Fruit fly (Drosophila melanogaster): ENCODE measurements around the gene CG4793.

CG4793 gene

DNA sequence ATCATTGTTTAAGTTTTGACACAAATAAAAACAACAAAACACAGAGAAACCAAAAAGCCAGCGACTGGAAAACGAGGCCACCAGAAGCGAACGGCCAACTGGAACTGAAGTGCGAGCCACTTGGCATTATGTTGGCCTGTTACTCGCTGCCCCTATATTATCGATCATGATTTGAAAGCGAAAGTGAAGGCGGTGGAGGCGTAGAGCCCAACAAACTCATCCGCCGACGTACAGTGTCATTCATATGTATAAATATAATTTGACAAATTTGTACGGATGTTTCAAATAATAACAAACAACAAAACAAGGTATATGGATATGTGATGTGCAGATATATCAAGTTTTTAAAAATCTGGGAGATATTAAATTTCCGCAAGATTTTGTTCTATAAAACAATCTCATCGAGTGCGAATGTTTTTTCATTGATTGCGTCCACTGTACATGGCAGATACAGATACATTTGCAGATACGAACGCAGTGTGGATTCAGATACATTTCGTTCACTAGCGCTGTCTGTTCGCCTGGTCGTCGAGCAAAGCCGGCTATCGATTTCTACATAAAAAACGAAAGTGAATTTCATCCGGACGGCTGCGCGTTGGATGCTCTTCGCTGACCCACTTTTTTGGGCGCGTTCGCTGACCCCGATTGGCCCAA is 12.1 kb upstream of the CG4793 start:
- TF ChIP-seq Hand (GFP tag; optimal IDR thresholded peaks at IDR 0.05) = peak; percentile 77
- TF ChIP-seq sima (GFP tag; optimal IDR thresholded peaks at IDR 0.05) = peak; percentile 77
- peak; percentile 95 for TF ChIP-seq CG8089 (GFP tag; optimal IDR thresholded peaks at IDR 0.05)
- peak; percentile 93 for TF ChIP-seq pnt (GFP tag; optimal IDR thresholded peaks at IDR 0.05)
- peak; percentile 92 for TF ChIP-seq nerfin-1 (tag; optimal IDR thresholded peaks at IDR 0.05)
- peak; percentile 95 for TF ChIP-seq NC2β (GFP tag; optimal IDR thresholded peaks at IDR 0.05)
- peak; percentile 74 for TF ChIP-seq Poxn (GFP tag; IDR thresholded peaks at IDR 0.05)
- TF ChIP-seq E2f2 (GFP tag; IDR thresholded peaks at IDR 0.05) = peak; percentile 84
- peak; percentile 69 to 98 for TF ChIP-seq bsh (GFP tag; optimal IDR thresholded peaks at IDR 0.05)
- TF ChIP-seq CG10431 (GFP tag; optimal IDR thresholded peaks at IDR 0.05) = peak; percentile 92
- peak; percentile 85 for TF ChIP-seq CG9876 (GFP tag; optimal IDR thresholded peaks at IDR 0.05)
- peak; percentile 87 for TF ChIP-seq sens-2 (GFP tag; IDR thresholded peaks at IDR 0.05)
- TF ChIP-seq Lim3 (GFP tag; IDR thresholded peaks at IDR 0.05) = peak; percentile 93
- peak; percentile 85; the same call in 1 of the 2 replicates for TF ChIP-seq dati (GFP tag; IDR thresholded peaks at IDR 0.05)
- TF ChIP-seq slbo (GFP tag; IDR thresholded peaks at IDR 0.05) = peak; percentile 96
- peak; percentile 91 for TF ChIP-seq CHES-1-like (GFP tag; optimal IDR thresholded peaks at IDR 0.05)
- no peak for TF ChIP-seq CG42726 (GFP tag; IDR thresholded peaks at IDR 0.05; ENCODE audit: partially characterized antibody)
- TF ChIP-seq CG11085 (GFP tag; IDR thresholded peaks at IDR 0.05) = peak; percentile 84
- TF ChIP-seq ash1 (GFP tag; optimal IDR thresholded peaks at IDR 0.05) = no peak
- TF ChIP-seq unc-4 (GFP tag; IDR thresholded peaks at IDR 0.05; ENCODE audit: partially characterized antibody) = no peak
- TF ChIP-seq dmrt99B (tag; optimal IDR thresholded peaks at IDR 0.05) = peak; percentile 97
- peak; percentile 92 for TF ChIP-seq Aef1 (GFP tag; IDR thresholded peaks at IDR 0.05)
- peak; percentile 95 for TF ChIP-seq so (GFP tag; IDR thresholded peaks at IDR 0.05)
- TF ChIP-seq CG8924 (tag; optimal IDR thresholded peaks at IDR 0.05) = peak; percentile 96
- peak; percentile 2 for TF ChIP-seq Hey (tag; optimal IDR thresholded peaks at IDR 0.05)
- TF ChIP-seq Sry-β (GFP tag; optimal IDR thresholded peaks at IDR 0.05) = peak; percentile 66
- peak; percentile 81 for TF ChIP-seq Gsc (GFP tag; IDR thresholded peaks at IDR 0.05)
- TF ChIP-seq amos (GFP tag; IDR thresholded peaks at IDR 0.05; ENCODE audit: partially characterized antibody) = no peak
- TF ChIP-seq ATbp (GFP tag; optimal IDR thresholded peaks at IDR 0.05) = peak; percentile 96
- peak; percentile 93 to 99 for TF ChIP-seq Hr51 (GFP tag; optimal IDR thresholded peaks at IDR 0.05)
- peak; percentile 86 for TF ChIP-seq Dbx (GFP tag; IDR thresholded peaks at IDR 0.05)
- TF ChIP-seq nom (GFP tag; optimal IDR thresholded peaks at IDR 0.05) = peak; percentile 78
- 0 out of 2 replicates have a peak, but pooled peaks have one; percentile 2 for TF ChIP-seq hbn (GFP tag; IDR thresholded peaks at IDR 0.05; ENCODE audit: partially characterized antibody)
- TF ChIP-seq Usf (GFP tag; optimal IDR thresholded peaks at IDR 0.05) = peak; percentile 85
- peak; percentile 49 for TF ChIP-seq Kr (GFP tag; optimal IDR thresholded peaks at IDR 0.05)
- no peak for TF ChIP-seq sug (tag; optimal IDR thresholded peaks at IDR 0.05)
- TF ChIP-seq Rfx (GFP tag; IDR thresholded peaks at IDR 0.05) = peak; percentile 95
- TF ChIP-seq Max (GFP tag; optimal IDR thresholded peaks at IDR 0.05) = peak; percentile 94
- peak; percentile 92 for TF ChIP-seq CG11723 (GFP tag; optimal IDR thresholded peaks at IDR 0.05)
- TF ChIP-seq prd (optimal IDR thresholded peaks at IDR 0.05) = no peak
- peak; percentile 96 for TF ChIP-seq prd (GFP tag; IDR thresholded peaks at IDR 0.05)
- TF ChIP-seq jumu (GFP tag; optimal IDR thresholded peaks at IDR 0.05) = peak; percentile 96
- TF ChIP-seq CG30403 (GFP tag; optimal IDR thresholded peaks at IDR 0.05) = peak; percentile 98
- peak; percentile 96 for TF ChIP-seq tgo (GFP tag; IDR thresholded peaks at IDR 0.05)
- peak; percentile 94 for TF ChIP-seq Camta (GFP tag; optimal IDR thresholded peaks at IDR 0.05)
- peak; percentile 89 for TF ChIP-seq CG7357 (GFP tag; IDR thresholded peaks at IDR 0.05)
- no peak; the same call in 1 of the 2 replicates for TF ChIP-seq CG13287 (GFP tag; IDR thresholded peaks at IDR 0.05; ENCODE audit: partially characterized antibody)
- peak; percentile 84 for TF ChIP-seq tup (GFP tag; optimal IDR thresholded peaks at IDR 0.05)
- peak; percentile 90 for TF ChIP-seq CG33557 (GFP tag; optimal IDR thresholded peaks at IDR 0.05)

Data from whole organism, embryonic.